Worm (Caenorhabditis elegans) whole organism, mixed stage, embryonic: ENCODE data around the gene emc-6.

ENCODE experiments used
- M03D4.4 ChIP-seq: sonication (generic microtip); optimal IDR thresholded peaks from 2 replicates; lab custom pipeline; 2017; ENCODE audit warnings: mild to moderate bottlenecking, missing genetic modification characterization, missing compliant biosample characterization
- bed-3 ChIP-seq: fragments of 200-800 bp; sonication (Bioruptor generic); optimal IDR thresholded peaks from 3 replicates; lab custom pipeline; 2018; ENCODE audit warnings: mild to moderate bottlenecking, missing genetic modification characterization, moderate library complexity, missing compliant biosample characterization
- blmp-1 ChIP-seq: fragments of 150-350 bp; optimal IDR thresholded peaks from 2 replicates; lab custom pipeline; 2014; ENCODE audit warnings: missing biosample characterization, missing genetic modification characterization
- ceh-39 ChIP-seq: fragments of 150-350 bp; optimal IDR thresholded peaks from 2 replicates; lab custom pipeline; 2014; ENCODE audit warnings: missing biosample characterization, missing genetic modification characterization
- ceh-43 ChIP-seq: fragments of 200-800 bp; sonication (Bioruptor generic); optimal IDR thresholded peaks from 2 replicates; lab custom pipeline; 2018; ENCODE audit warnings: mild to moderate bottlenecking, missing genetic modification characterization, moderate library complexity, missing compliant biosample characterization
- ceh-83 ChIP-seq: fragments of 200-800 bp; sonication (Bioruptor generic); optimal IDR thresholded peaks from 2 replicates; lab custom pipeline; 2018; ENCODE audit warnings: mild to moderate bottlenecking, missing genetic modification characterization, missing compliant biosample characterization
- ces-1 ChIP-seq: fragments of 150-350 bp; optimal IDR thresholded peaks from 2 replicates; lab custom pipeline; 2014; ENCODE audit warnings: missing biosample characterization, missing genetic modification reagents, missing genetic modification characterization
- cnd-1 ChIP-seq: fragments of 200-800 bp; sonication (Bioruptor generic); optimal IDR thresholded peaks from 2 replicates; lab custom pipeline; 2018; ENCODE audit warnings: mild to moderate bottlenecking, missing genetic modification characterization, missing compliant biosample characterization
- drap-1 ChIP-seq: fragments of 200-800 bp; sonication (Bioruptor generic); optimal IDR thresholded peaks from 3 replicates; lab custom pipeline; 2018; ENCODE audit warnings: mild to moderate bottlenecking, missing genetic modification characterization, missing compliant biosample characterization
- elt-1 ChIP-seq: sonication (generic microtip); optimal IDR thresholded peaks from 2 replicates; lab custom pipeline; 2017; ENCODE audit warnings: missing genetic modification characterization, mild to moderate bottlenecking, missing compliant biosample characterization, antibody characterized with exemption, moderate library complexity, borderline replicate concordance; ENCODE audit not compliant: insufficient read depth
- ham-2 ChIP-seq: fragments of 200-800 bp; sonication (Bioruptor generic); optimal IDR thresholded peaks from 2 replicates; lab custom pipeline; 2018; ENCODE audit warnings: mild to moderate bottlenecking, missing genetic modification characterization, missing compliant biosample characterization
- hlh-1 ChIP-seq: fragments of 150-350 bp; optimal IDR thresholded peaks from 2 replicates; lab custom pipeline; 2014; ENCODE audit warnings: missing biosample characterization, missing genetic modification reagents, missing genetic modification characterization
- lin-13 ChIP-seq: fragments of 150-350 bp; optimal IDR thresholded peaks from 2 replicates; lab custom pipeline; 2014; ENCODE audit warnings: missing biosample characterization, missing genetic modification characterization
- lin-32 ChIP-seq: fragments of 200-800 bp; sonication (Bioruptor generic); optimal IDR thresholded peaks from 2 replicates; lab custom pipeline; 2018; ENCODE audit warnings: mild to moderate bottlenecking, missing genetic modification characterization, missing compliant biosample characterization
- lsy-2 ChIP-seq: fragments of 150-350 bp; optimal IDR thresholded peaks from 2 replicates; lab custom pipeline; 2014; ENCODE audit warnings: missing biosample characterization, missing genetic modification characterization
- mab-5 ChIP-seq: fragments of 150-350 bp; optimal IDR thresholded peaks from 2 replicates; lab custom pipeline; 2014; ENCODE audit warnings: missing biosample characterization, missing genetic modification characterization
- mep-1 ChIP-seq: fragments of 150-350 bp; optimal IDR thresholded peaks from 2 replicates; lab custom pipeline; 2017; ENCODE audit warnings: missing biosample characterization, missing genetic modification reagents, missing genetic modification characterization, inconsistent platforms
- mls-2 ChIP-seq: sonication (generic microtip); optimal IDR thresholded peaks from 2 replicates; lab custom pipeline; 2016; ENCODE audit warnings: mild to moderate bottlenecking, missing genetic modification characterization, moderate library complexity, missing compliant biosample characterization
- nhr-2 ChIP-seq: fragments of 150-350 bp; optimal IDR thresholded peaks from 2 replicates; lab custom pipeline; 2014; ENCODE audit warnings: missing biosample characterization, missing genetic modification characterization
- nhr-237 ChIP-seq: fragments of 150-350 bp; optimal IDR thresholded peaks from 2 replicates; lab custom pipeline; 2014; ENCODE audit warnings: missing biosample characterization, missing genetic modification characterization
- nhr-28 ChIP-seq: fragments of 150-350 bp; optimal IDR thresholded peaks from 2 replicates; lab custom pipeline; 2014; ENCODE audit warnings: missing biosample characterization, missing genetic modification characterization
- nhr-76 ChIP-seq: sonication (generic microtip); optimal IDR thresholded peaks from 2 replicates; lab custom pipeline; 2017; ENCODE audit warnings: missing biosample characterization, missing genetic modification characterization
- pha-4 ChIP-seq: fragments of 150-350 bp; optimal IDR thresholded peaks from 2 replicates; lab custom pipeline; 2018; ENCODE audit warnings: missing biosample characterization, missing genetic modification reagents, missing genetic modification characterization
- snpc-4 ChIP-seq: fragments of 150-350 bp; optimal IDR thresholded peaks from 2 replicates; lab custom pipeline; 2014; ENCODE audit warnings: missing biosample characterization, missing genetic modification characterization
- sptf-1 ChIP-seq: sonication (generic microtip); optimal IDR thresholded peaks from 2 replicates; lab custom pipeline; 2017; ENCODE audit warnings: mild to moderate bottlenecking, missing genetic modification characterization, moderate library complexity, missing compliant biosample characterization
- tbx-8 ChIP-seq: fragments of 200-800 bp; sonication (Bioruptor generic); optimal IDR thresholded peaks from 2 replicates; lab custom pipeline; 2018; ENCODE audit warnings: mild to moderate bottlenecking, missing genetic modification characterization, moderate library complexity, missing compliant biosample characterization
- unc-120 ChIP-seq: sonication (generic microtip); optimal IDR thresholded peaks from 2 replicates; lab custom pipeline; 2017; ENCODE audit warnings: missing genetic modification characterization, missing compliant biosample characterization; ENCODE audit not compliant: poor library complexity, severe bottlenecking
- unc-39 ChIP-seq: fragments of 150-350 bp; optimal IDR thresholded peaks from 2 replicates; lab custom pipeline; 2014; ENCODE audit warnings: missing biosample characterization, missing genetic modification characterization
- unc-62 ChIP-seq: fragments of 150-350 bp; optimal IDR thresholded peaks from 2 replicates; lab custom pipeline; 2014; ENCODE audit warnings: missing biosample characterization, missing genetic modification reagents, missing genetic modification characterization
- zip-8 ChIP-seq: fragments of 150-350 bp; optimal IDR thresholded peaks from 2 replicates; lab custom pipeline; 2014; ENCODE audit warnings: missing biosample characterization, missing genetic modification characterization
- ztf-11 ChIP-seq: fragments of 150-350 bp; optimal IDR thresholded peaks from 2 replicates; lab custom pipeline; 2014; ENCODE audit warnings: missing biosample characterization, missing genetic modification characterization

The emc-6 gene

ce11 chrIV:7709701-7710100, at the start of gene emc-6, which contains the start of the genes mrpl-1 and mrps-24:
Gene emc-6, minus strand, starts transcription at chrIV:7709736.
Gene mrpl-1, minus strand, starts transcription at chrIV:7709701.
Gene mrps-24, plus strand, starts transcription at chrIV:7710045.
- peak; percentile 37 for TF ChIP-seq nhr-237
- TF ChIP-seq hlh-1 (tag; lab: Kevin White, UChicago), result no peak
- peak; percentile 66 for TF ChIP-seq lsy-2 (tag; lab: Kevin White, UChicago)
- peak; percentile 87 for TF ChIP-seq ces-1 (GFP tag; lab: Kevin White, UChicago)
- no peak for TF ChIP-seq lin-13
- peak; percentile 18 for TF ChIP-seq mep-1
- peak; percentile 58 for TF ChIP-seq unc-120
- TF ChIP-seq bed-3 (GFP tag; lab: Kevin White, UChicago), result no peak
- TF ChIP-seq ceh-39 (tag; lab: Kevin White, UChicago), result peak; percentile 19
- TF ChIP-seq ceh-83, result peak; percentile 20
- TF ChIP-seq, all 35 proteins: peak for 7

- TF ChIP-seq nhr-28 (tag; lab: Kevin White, UChicago) (no peak), mab-5 (tag; lab: Kevin White, UChicago) (no peak), zip-8 (tag; lab: Kevin White, UChicago) (peak; percentile 57), ztf-11 (no peak), nhr-237 (no peak), ham-2 (GFP tag; lab: Kevin White, UChicago) (no peak)
These were observed 47.7 kb upstream of the emc-6 start, which contains the start of gene C46A5.4 for ce11 chrIV:7757245-7757644. Gene C46A5.4, minus strand, starts transcription at chrIV:7757345.

- TF ChIP-seq ceh-43 (GFP tag; lab: Kevin White, UChicago) (no peak), lin-13 (no peak), cnd-1 (tag; lab: Kevin White, UChicago) (no peak), hlh-1 (tag; lab: Kevin White, UChicago) (no peak), unc-62 (no peak), nhr-2 (tag; lab: Kevin White, UChicago) (no peak)
These were observed 44.6 kb upstream of the emc-6 start for ce11 chrIV:7754114-7754513.

- no peak for TF ChIP-seq lsy-2 (tag; lab: Kevin White, UChicago)
- TF ChIP-seq unc-120, result no peak
- no peak for TF ChIP-seq lin-13
- TF ChIP-seq drap-1, result no peak
- TF ChIP-seq bed-3 (GFP tag; lab: Kevin White, UChicago), result no peak
- no peak for TF ChIP-seq snpc-4 (tag; lab: Kevin White, UChicago)
- TF ChIP-seq zip-8 (tag; lab: Kevin White, UChicago), result no peak
- no peak for TF ChIP-seq ces-1 (GFP tag; lab: Kevin White, UChicago)
- TF ChIP-seq unc-62, result no peak
- no peak for TF ChIP-seq pha-4 (tag; lab: Kevin White, UChicago)
- TF ChIP-seq mab-5 (tag; lab: Kevin White, UChicago), result no peak
- TF ChIP-seq elt-1 (tag; lab: Kevin White, UChicago), result no peak
These were observed 43.6 kb upstream of the emc-6 start, which contains the start of gene col-14 for ce11 chrIV:7753108-7753507. Gene col-14, plus strand, starts transcription at chrIV:7753408.

- TF ChIP-seq nhr-76 (tag; lab: Kevin White, UChicago) (no peak), lin-13 (no peak), ceh-43 (GFP tag; lab: Kevin White, UChicago) (no peak), ceh-39 (tag; lab: Kevin White, UChicago) (no peak), nhr-237 (no peak), ces-1 (GFP tag; lab: Kevin White, UChicago) (no peak), snpc-4 (tag; lab: Kevin White, UChicago) (no peak), unc-62 (no peak), elt-1 (tag; lab: Kevin White, UChicago) (no peak)
These were observed 38.3 kb upstream of the emc-6 start, which contains the start of gene klo-1 for ce11 chrIV:7747838-7748237. Gene klo-1, minus strand, starts transcription at chrIV:7748225.

ce11 chrIV:7743539-7743938, 34.0 kb upstream of the emc-6 start, which contains the start of gene npr-35:
Gene npr-35, plus strand, starts transcription at chrIV:7743839.
- no peak for TF ChIP-seq mab-5 (tag; lab: Kevin White, UChicago)
- no peak for TF ChIP-seq ham-2 (GFP tag; lab: Kevin White, UChicago)
- no peak for TF ChIP-seq pha-4 (tag; lab: Kevin White, UChicago)
- no peak for TF ChIP-seq mls-2
- TF ChIP-seq lin-32 (GFP tag; lab: Kevin White, UChicago), result no peak
- TF ChIP-seq M03D4.4 (tag; lab: Kevin White, UChicago), result no peak
- no peak for TF ChIP-seq mep-1
- TF ChIP-seq tbx-8 (GFP tag; lab: Kevin White, UChicago), result no peak
- no peak for TF ChIP-seq ceh-83
- TF ChIP-seq ztf-11, result no peak
- TF ChIP-seq hlh-1 (tag; lab: Kevin White, UChicago), result no peak
- TF ChIP-seq blmp-1 (tag; lab: Kevin White, UChicago), result no peak
- no peak for TF ChIP-seq unc-39 (tag; lab: Kevin White, UChicago)
- no peak for TF ChIP-seq sptf-1 (tag; lab: Kevin White, UChicago)
- no peak for TF ChIP-seq ceh-39 (tag; lab: Kevin White, UChicago)
- no peak for TF ChIP-seq unc-120
- TF ChIP-seq lin-13, result no peak
- TF ChIP-seq lsy-2 (tag; lab: Kevin White, UChicago), result no peak
